Worm (Caenorhabditis elegans) whole organism, midembryonic: ENCODE data around the gene srp-2.

Source experiments
- ref-1 ChIP-seq: fragments of 200-800 bp; sonication (Bioruptor generic); conservative IDR thresholded peaks from 2 replicates; pipeline ENCODE4 v1.3.6; 2022; ENCODE audit warnings: missing genetic modification reagents, missing genetic modification characterization, missing compliant biosample characterization
- ztf-23 ChIP-seq: fragments of 200-800 bp; sonication (Bioruptor generic); IDR thresholded peaks from 2 replicates; pipeline ENCODE4 v1.3.6; 2022; ENCODE audit warnings: missing genetic modification reagents, missing genetic modification characterization, missing compliant biosample characterization
- ztf-29 ChIP-seq: fragments of 200-800 bp; sonication (Bioruptor generic); IDR thresholded peaks from 2 replicates; pipeline ENCODE4 v1.3.6; 2022; ENCODE audit warnings: missing genetic modification reagents, missing genetic modification characterization, missing compliant biosample characterization

DNA sequence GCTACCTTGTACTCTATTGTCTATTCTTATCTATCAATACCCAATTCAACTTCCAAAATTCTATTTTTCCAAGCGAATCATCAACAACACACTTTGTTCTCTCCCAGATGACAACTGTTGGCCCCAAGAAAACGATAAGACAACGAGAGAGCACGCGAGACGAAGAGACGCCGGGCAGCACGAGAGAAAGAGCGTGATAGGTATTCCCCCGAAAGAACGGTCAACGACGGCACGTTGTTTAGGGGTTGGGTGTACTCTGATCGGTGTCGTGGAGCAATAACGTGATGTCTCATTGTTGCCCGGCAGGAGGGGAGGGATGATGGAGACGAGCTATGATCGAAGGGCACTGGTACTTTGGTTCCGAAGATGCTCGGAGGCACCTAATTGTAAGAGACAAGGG, 31.1 kb upstream of the srp-2 start:
- no peak for TF ChIP-seq ztf-23 (GFP tag; lab: Robert Waterston, UW)
- TF ChIP-seq ref-1 = no peak
- no peak for TF ChIP-seq ztf-29 (GFP tag; lab: Robert Waterston, UW)
